Worm (Caenorhabditis elegans): ENCODE results near the gene ssp-35.
A peak's percentile ranks its signal among the peaks of the same experiment; 100 is the strongest.

The ssp-35 gene

ce11 chrV:12271495-12271894, 7.9 kb upstream of the ssp-35 start, which contains the start of the genes tsfm-1 and capg-2:
tsfm-1 (minus strand) TSS chrV:12271551.
capg-2 (plus strand) TSS chrV:12271873.
- TF ChIP-seq lin-35 (GFP tag; optimal IDR thresholded peaks at IDR 0.05): peak; percentile 58 to 84
- TF ChIP-seq unc-62 (GFP tag; optimal IDR thresholded peaks at IDR 0.05): no peak
- TF ChIP-seq elt-3 (tag; optimal IDR thresholded peaks at IDR 0.05): no peak
- TF ChIP-seq rnt-1 (tag; optimal IDR thresholded peaks at IDR 0.05): no peak
- TF ChIP-seq nhr-85 (tag): peak; percentile 28
- peak in 1 of 3 experiments; percentile 1 for TF ChIP-seq ceh-82 (tag; optimal IDR thresholded peaks at IDR 0.05)
- TF ChIP-seq unc-130 (tag; optimal IDR thresholded peaks at IDR 0.05): no peak
- TF ChIP-seq lir-3 (tag; optimal IDR thresholded peaks at IDR 0.05; ENCODE audit: poor library complexity): no peak
- no peak for TF ChIP-seq ceh-88 (GFP tag; IDR thresholded peaks at IDR 0.05)
- peak; percentile 64 to 86 (median 70) for TF ChIP-seq dpl-1 (GFP tag; optimal IDR thresholded peaks at IDR 0.05)
- TF ChIP-seq nhr-71 (tag; optimal IDR thresholded peaks at IDR 0.05): no peak
- no peak for TF ChIP-seq blmp-1 (tag; optimal IDR thresholded peaks at IDR 0.05)
- no peak for TF ChIP-seq ama-1 (optimal IDR thresholded peaks at IDR 0.05)
- no peak for TF ChIP-seq egl-27 (tag; optimal IDR thresholded peaks at IDR 0.05)
- no peak for TF ChIP-seq sup-37 (GFP tag; optimal IDR thresholded peaks at IDR 0.05)
- no peak for TF ChIP-seq nhr-28 (tag; optimal IDR thresholded peaks at IDR 0.05)
- TF ChIP-seq efl-1 (optimal IDR thresholded peaks at IDR 0.05): peak; percentile 27 to 69
- TF ChIP-seq efl-1 (GFP tag; optimal IDR thresholded peaks at IDR 0.05 in 1 of 2): peak; percentile 81 to 96
- TF ChIP-seq lin-15B (tag; optimal IDR thresholded peaks at IDR 0.05): peak; percentile 7
- TF ChIP-seq snpc-4 (tag; optimal IDR thresholded peaks at IDR 0.05): no peak
- peak; percentile 7 for TF ChIP-seq mep-1 (tag; optimal IDR thresholded peaks at IDR 0.05)
- TF ChIP-seq C16A3.4 (tag; optimal IDR thresholded peaks at IDR 0.05): no peak
- no peak for TF ChIP-seq unc-30 (tag; optimal IDR thresholded peaks at IDR 0.05)
- no peak for TF ChIP-seq pax-3 (tag; optimal IDR thresholded peaks at IDR 0.05)
- TF ChIP-seq tbx-2 (tag; optimal IDR thresholded peaks at IDR 0.05): no peak

- TF ChIP-seq nhr-77 (tag; optimal IDR thresholded peaks at IDR 0.05) (no peak), ceh-88 (GFP tag; IDR thresholded peaks at IDR 0.05) (no peak), nhr-85 (tag) (no peak), mab-9 (GFP tag; IDR thresholded peaks at IDR 0.05) (no peak), lin-13 (GFP tag; optimal IDR thresholded peaks at IDR 0.05) (no peak), zag-1 (tag; optimal IDR thresholded peaks at IDR 0.05) (no peak), tbx-2 (tag; optimal IDR thresholded peaks at IDR 0.05) (no peak), lin-14 (GFP tag; optimal IDR thresholded peaks at IDR 0.05) (peak; percentile 72), nhr-71 (tag; optimal IDR thresholded peaks at IDR 0.05) (peak; percentile 43), mep-1 (tag; optimal IDR thresholded peaks at IDR 0.05) (peak; percentile 8), aly-2 (tag; optimal IDR thresholded peaks at IDR 0.05) (no peak), ceh-90 (tag; optimal IDR thresholded peaks at IDR 0.05) (no peak), snpc-4 (tag; optimal IDR thresholded peaks at IDR 0.05) (no peak), ztf-11 (tag; optimal IDR thresholded peaks at IDR 0.05) (no peak), fos-1 (tag; optimal IDR thresholded peaks at IDR 0.05) (no peak), unc-130 (tag; optimal IDR thresholded peaks at IDR 0.05) (peak; percentile 14), unc-86 (tag; optimal IDR thresholded peaks at IDR 0.05) (no peak), rnt-1 (tag; optimal IDR thresholded peaks at IDR 0.05) (peak; percentile 51), egl-13 (tag; optimal IDR thresholded peaks at IDR 0.05) (no peak), nhr-28 (tag; optimal IDR thresholded peaks at IDR 0.05) (no peak), efl-1 (optimal IDR thresholded peaks at IDR 0.05) (peak in 1 of 2 experiments; percentile 0), efl-1 (GFP tag; optimal IDR thresholded peaks at IDR 0.05 in 1 of 2) (no peak)
Measured at ce11 chrV:12269272-12269767, 5.7 kb upstream of the ssp-35 start, which contains the start of gene twk-24. twk-24 (minus strand) TSS chrV:12269322.

- TF ChIP-seq skn-1 (tag; optimal IDR thresholded peaks at IDR 0.05) (peak; percentile 48), sup-37 (GFP tag; optimal IDR thresholded peaks at IDR 0.05) (no peak), zag-1 (tag; optimal IDR thresholded peaks at IDR 0.05) (no peak), C04F5.9 (tag; optimal IDR thresholded peaks at IDR 0.05) (no peak), alr-1 (tag; optimal IDR thresholded peaks at IDR 0.05; ENCODE audit: borderline replicate concordance) (no peak), mab-9 (GFP tag; IDR thresholded peaks at IDR 0.05) (no peak), zip-4 (GFP tag; optimal IDR thresholded peaks at IDR 0.05) (peak; percentile 75), nhr-19 (GFP tag; conservative IDR thresholded peaks at IDR 0.05) (no peak), sptf-1 (tag; optimal IDR thresholded peaks at IDR 0.05) (no peak), efl-1 (optimal IDR thresholded peaks at IDR 0.05) (no peak), efl-1 (GFP tag; optimal IDR thresholded peaks at IDR 0.05 in 1 of 2) (peak in 1 of 2 experiments; percentile 4), fkh-4 (tag; optimal IDR thresholded peaks at IDR 0.05; ENCODE audit: borderline replicate concordance) (no peak), pax-3 (tag; optimal IDR thresholded peaks at IDR 0.05) (no peak), nhr-71 (tag; optimal IDR thresholded peaks at IDR 0.05) (peak; percentile 46)
Measured at ce11 chrV:12261377-12261776, 2.2 kb downstream of the ssp-35 start, which contains the start of gene tbb-6. tbb-6 (plus strand) TSS chrV:12261531.

Measured in whole organism, L1 larva.